Fruit fly (Drosophila melanogaster) whole organism, wandering third instar larva: ENCODE measurements around the gene Lgr3.

Source experiments
- GATAd ChIP-seq: sonication (Bioruptor generic); optimal IDR thresholded peaks from 2 replicates; lab custom pipeline; 2016; ENCODE audit warnings: missing biosample characterization, missing genetic modification characterization
- Hr78 ChIP-seq: fragments of >200 bp; optimal IDR thresholded peaks from 2 replicates; lab custom pipeline; 2017; ENCODE audit warnings: missing biosample characterization, missing genetic modification characterization
- Myc ChIP-seq: fragments of >200 bp; optimal IDR thresholded peaks from 2 replicates; lab custom pipeline; 2017
- OdsH ChIP-seq: fragments of 200-800 bp; sonication (Bioruptor generic); optimal IDR thresholded peaks from 2 replicates; lab custom pipeline; 2016; ENCODE audit warnings: missing biosample characterization, mild to moderate bottlenecking, missing genetic modification characterization
- Rel ChIP-seq, 2 experiments: fragments of 200-800 bp; sonication (Bioruptor generic) in 1 of 2; optimal IDR thresholded peaks; 2 replicates in 1 of 2; 3 replicates in 1 of 2; lab custom pipeline; 2016 to 2019; ENCODE audit warnings: mild to moderate bottlenecking in 2 of 2, missing biosample characterization in 2 of 2, missing genetic modification characterization in 2 of 2, moderate library complexity in 1 of 2
- brk ChIP-seq: fragments of 200-800 bp; sonication (Bioruptor generic); optimal IDR thresholded peaks from 2 replicates; lab custom pipeline; 2016; ENCODE audit warnings: missing biosample characterization, mild to moderate bottlenecking, missing genetic modification characterization
- dl ChIP-seq, 2 experiments: fragments of 175-275, 200-275 bp in 1 of 2; fragments of 200-275 bp in 1 of 2; sonication (Bioruptor generic); optimal IDR thresholded peaks; lab custom pipeline; 2018; ENCODE audit warnings: mild to moderate bottlenecking in 2 of 2, missing biosample characterization in 2 of 2, missing genetic modification characterization in 2 of 2, moderate library complexity in 2 of 2; ENCODE audit not compliant: partially characterized antibody in 2 of 2, insufficient read depth in 1 of 2
- h ChIP-seq: fragments of 200-800 bp; sonication (Bioruptor generic); optimal IDR thresholded peaks from 3 replicates; lab custom pipeline; 2016; ENCODE audit warnings: missing biosample characterization, mild to moderate bottlenecking, missing genetic modification characterization
- lola ChIP-seq: fragments of >200 bp; optimal IDR thresholded peaks from 2 replicates; lab custom pipeline; 2017; ENCODE audit warnings: missing biosample characterization, missing genetic modification characterization
- pan ChIP-seq: fragments of >200 bp; optimal IDR thresholded peaks from 2 replicates; lab custom pipeline; 2017
- rgr ChIP-seq: fragments of 200-800 bp; sonication (Bioruptor generic); optimal IDR thresholded peaks from 3 replicates; lab custom pipeline; 2016; ENCODE audit warnings: missing biosample characterization, mild to moderate bottlenecking, missing genetic modification characterization
- sage ChIP-seq: fragments of 200-800 bp; sonication (Bioruptor generic); optimal IDR thresholded peaks from 2 replicates; lab custom pipeline; 2016; ENCODE audit warnings: missing biosample characterization, mild to moderate bottlenecking, missing genetic modification characterization
- usp ChIP-seq: fragments of >200 bp; optimal IDR thresholded peaks from 2 replicates; lab custom pipeline; 2017; ENCODE audit warnings: missing biosample characterization, missing genetic modification characterization
- woc ChIP-seq: sonication (Bioruptor generic); optimal IDR thresholded peaks from 2 replicates; lab custom pipeline; 2016; ENCODE audit warnings: missing biosample characterization, mild to moderate bottlenecking, missing genetic modification characterization

DNA sequence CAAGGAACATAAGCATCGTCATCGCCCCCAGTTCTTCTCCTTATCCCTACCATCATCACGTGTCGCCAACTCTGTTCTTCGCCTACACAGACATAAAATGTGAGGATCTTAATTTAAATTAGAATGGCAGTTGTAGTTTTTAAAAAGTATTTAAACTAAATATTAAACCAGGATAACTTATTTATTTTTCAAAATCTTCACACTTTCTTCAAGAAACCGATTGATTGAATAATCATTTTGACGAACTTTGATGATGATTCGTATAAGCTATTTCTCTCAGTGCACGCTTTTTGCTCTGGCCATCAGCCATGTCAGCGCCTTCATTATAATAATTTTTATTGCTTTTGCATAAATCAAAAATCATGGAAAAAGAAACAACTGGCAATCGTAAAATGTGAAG is 26.6 kb upstream of the Lgr3 start:
- no peak for TF ChIP-seq pan
- TF ChIP-seq lola (GFP tag; lab: Kevin White, UChicago) = no peak
- peak; percentile 59 for TF ChIP-seq brk (GFP tag; lab: Kevin White, UChicago)
- TF ChIP-seq Myc (lab: Kevin White, UChicago) = no peak
- TF ChIP-seq Hr78 = no peak
- peak; percentile 54 for TF ChIP-seq woc
- TF ChIP-seq h (GFP tag; lab: Kevin White, UChicago) = peak; percentile 78
- peak; percentile 50 for TF ChIP-seq sage (GFP tag; lab: Kevin White, UChicago)
- TF ChIP-seq OdsH (GFP tag; lab: Kevin White, UChicago) = peak; percentile 57
- TF ChIP-seq Rel (GFP tag; optimal IDR thresholded peaks at IDR 0.05; lab: Kevin White, UChicago) = peak; percentile 45
- TF ChIP-seq Rel (tag; optimal IDR thresholded peaks at IDR 0.05; lab: Kevin White, UChicago) = no peak
- no peak for TF ChIP-seq usp
- TF ChIP-seq GATAd (GFP tag; lab: Kevin White, UChicago) = no peak
- TF ChIP-seq rgr (GFP tag; lab: Kevin White, UChicago) = peak; percentile 62
- TF ChIP-seq dl (GFP tag; optimal IDR thresholded peaks at IDR 0.05; lab: Kevin White, UChicago; ENCODE audit: insufficient read depth in 1 of 2, partially characterized antibody in 2 of 2) = no peak
